In the genomic region with DNA sequence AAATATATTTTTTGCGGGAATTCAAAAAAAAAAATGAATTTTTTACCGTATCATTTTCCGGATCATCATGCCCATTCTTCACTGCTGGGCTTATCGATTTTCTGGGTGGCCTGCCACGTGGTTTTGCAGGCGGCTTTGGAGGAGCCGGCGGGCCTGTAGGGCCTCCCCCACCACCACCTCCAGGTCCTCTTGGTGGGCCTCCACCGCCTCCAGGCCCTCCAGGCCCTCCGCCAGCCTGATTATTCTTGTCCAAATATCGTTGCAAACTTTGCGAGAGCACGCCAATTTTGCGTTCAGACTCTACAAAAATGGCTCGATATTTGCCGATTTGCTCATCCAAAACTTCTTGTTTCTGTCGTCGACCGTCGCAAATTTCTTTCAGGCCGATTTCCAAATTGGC, we compare ENCODE assay signal across 3 worm cellular contexts.
TF ChIP-seq lines count a peak whose summit lies in the region.

No protein-coding gene starts in this region.

TF ChIP-seq in whole organism, L4 larva, 104 proteins besides CTCF, POLR2A, EP300 and RAD21:
- TF ChIP-seq php-3 (GFP tag; IDR thresholded peaks at IDR 0.05; lab: Robert Waterston, UW) (no peak), hif-1 (tag; optimal IDR thresholded peaks at IDR 0.05; lab: Kevin White, UChicago) (no peak), set-16 (GFP tag; IDR thresholded peaks at IDR 0.05; lab: Robert Waterston, UW) (peak; percentile 92), Y75B8A.6 (GFP tag; IDR thresholded peaks at IDR 0.05; lab: Robert Waterston, UW) (no peak)
TF ChIP-seq in whole organism, L4 larva: peak in this region for 1.

TF ChIP-seq in whole organism, midembryonic, 9 proteins besides CTCF, POLR2A, EP300 and RAD21:
- TF ChIP-seq flt-1 (GFP tag; IDR thresholded peaks at IDR 0.05; lab: Robert Waterston, UW) (no peak), T22C8.4 (GFP tag; IDR thresholded peaks at IDR 0.05; lab: Robert Waterston, UW) (peak; percentile 36; the same call in 1 of the 2 replicates)

TF ChIP-seq in whole organism, young adult, 124 proteins besides CTCF, POLR2A, EP300 and RAD21:
- peak; percentile 84 for TF ChIP-seq zfh-2 (GFP tag; conservative IDR thresholded peaks at IDR 0.05; lab: Robert Waterston, UW)
- 0 out of 2 replicates have a peak, but pooled peaks have one; percentile 54 for TF ChIP-seq F37B4.10 (GFP tag; IDR thresholded peaks at IDR 0.05; lab: Robert Waterston, UW)
- TF ChIP-seq ZK185.1 (tag; optimal IDR thresholded peaks at IDR 0.05; lab: Kevin White, UChicago; ENCODE audit: poor library complexity, severe bottlenecking), result no peak
- TF ChIP-seq nfyb-1 (GFP tag; IDR thresholded peaks at IDR 0.05; lab: Robert Waterston, UW), result 0 out of 2 replicates have a peak, but pooled peaks have one; percentile 21
- 0 out of 2 replicates have a peak, but pooled peaks have one; percentile 60 for TF ChIP-seq cebp-2 (GFP tag; IDR thresholded peaks at IDR 0.05; lab: Robert Waterston, UW)
- TF ChIP-seq lsl-1 (GFP tag; optimal IDR thresholded peaks at IDR 0.05; lab: Kevin White, UChicago), result no peak
- peak; percentile 79; the same call in 1 of the 2 replicates for TF ChIP-seq egrh-3 (GFP tag; IDR thresholded peaks at IDR 0.05; lab: Robert Waterston, UW)
- no peak for TF ChIP-seq K12H6.12 (tag; optimal IDR thresholded peaks at IDR 0.05; lab: Kevin White, UChicago)
